Worm (Caenorhabditis elegans) whole organism, L4 larva: ENCODE results near the gene fip-4.

Experiments
- D1046.2 ChIP-seq: fragments of 200-800 bp; sonication (Bioruptor generic); IDR thresholded peaks from 2 replicates; pipeline ENCODE4 v1.3.6; 2022; ENCODE audit warnings: missing genetic modification characterization, missing compliant biosample characterization
- dmd-6 ChIP-seq: fragments of 200-800 bp; sonication (Bioruptor generic); IDR thresholded peaks from 2 replicates; pipeline ENCODE4 v1.3.6; 2022; ENCODE audit warnings: missing genetic modification reagents, missing genetic modification characterization, missing compliant biosample characterization
- lin-38 ChIP-seq: fragments of 200-800 bp; sonication (Bioruptor generic); IDR thresholded peaks from 2 replicates; pipeline ENCODE4 v1.3.6; 2022; ENCODE audit warnings: missing genetic modification reagents, missing genetic modification characterization, missing compliant biosample characterization
- mxl-2 ChIP-seq: fragments of 200-800 bp; sonication (Bioruptor generic); conservative IDR thresholded peaks from 2 replicates; pipeline ENCODE4 v1.3.6; 2022; ENCODE audit warnings: missing genetic modification reagents, missing genetic modification characterization, missing compliant biosample characterization
- nhr-111 ChIP-seq: fragments of 200-800 bp; sonication (Bioruptor generic); optimal IDR thresholded peaks from 2 replicates; lab custom pipeline; 2018; ENCODE audit warnings: mild to moderate bottlenecking, missing genetic modification characterization, missing compliant biosample characterization
- nhr-42 ChIP-seq: fragments of 200-800 bp; sonication (Bioruptor generic); IDR thresholded peaks from 2 replicates; pipeline ENCODE4 v1.3.6; 2022; ENCODE audit warnings: missing genetic modification characterization, missing compliant biosample characterization
- set-16 ChIP-seq: fragments of 200-800 bp; sonication (Bioruptor generic); IDR thresholded peaks from 2 replicates; pipeline ENCODE4 v1.3.6; 2022; ENCODE audit warnings: missing genetic modification reagents, missing genetic modification characterization, missing compliant biosample characterization
- unc-62 ChIP-seq, 3 experiments: fragments of 150-350 bp in 1 of 3; sonication (generic microtip); optimal IDR thresholded peaks in 2 of 3; peaks in 1 of 3; 1 replicate in 1 of 3; 2 replicates in 2 of 3; lab custom pipeline; 2014 to 2017; ENCODE audit warnings: missing biosample characterization in 3 of 3, missing genetic modification characterization in 3 of 3, missing genetic modification reagents in 3 of 3, missing genotype in 1 of 3

Gene fip-4

DNA sequence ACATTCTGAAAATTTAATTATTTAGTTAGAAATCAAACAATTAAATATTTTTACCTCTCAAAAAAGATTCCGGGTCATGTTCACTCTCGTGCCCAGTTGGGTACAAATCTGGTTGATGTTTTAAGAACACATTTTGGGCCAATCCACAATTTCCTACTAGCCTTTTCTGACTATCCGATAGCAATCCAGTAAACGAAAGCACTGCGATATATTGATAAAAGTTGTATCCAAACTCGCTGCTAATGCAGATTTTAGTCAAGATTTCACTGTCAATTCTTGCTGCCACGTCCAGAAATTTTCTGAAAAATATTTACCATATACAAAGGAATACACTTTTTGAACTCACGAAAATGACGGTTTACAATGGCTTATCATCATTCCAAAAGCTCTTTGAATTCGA is 41.9 kb downstream of the fip-4 start:
- TF ChIP-seq D1046.2 (no peak), nhr-111 (GFP tag; lab: Kevin White, UChicago) (no peak), unc-62 (GFP tag; optimal IDR thresholded peaks at IDR 0.05 in 1 of 2; lab: Kevin White, UChicago) (peak in 1 of 2 experiments; percentile 91), unc-62 (tag; optimal IDR thresholded peaks at IDR 0.05; lab: Kevin White, UChicago) (no peak)
- TF ChIP-seq, all 104 proteins: peak for 1

DNA sequence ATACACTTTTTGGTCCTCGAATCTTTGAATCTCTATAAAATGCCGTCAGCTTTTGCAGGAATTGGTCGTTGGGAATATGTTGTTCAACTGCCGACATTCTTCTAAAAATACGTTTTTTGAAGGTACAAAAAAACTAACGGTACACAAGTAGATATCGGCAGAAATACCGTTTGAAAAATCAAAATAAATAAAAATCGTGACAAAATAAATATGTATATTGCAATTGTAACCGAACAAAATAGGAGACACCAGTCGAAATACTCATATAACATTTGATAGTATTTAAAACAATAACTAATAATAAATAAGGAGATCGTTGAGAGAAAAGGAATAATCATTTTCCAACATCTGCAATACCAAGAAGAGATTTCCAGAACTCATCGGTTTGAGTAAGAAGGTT is 46.0 kb downstream of the fip-4 start, which contains the start of gene F25G6.8:
F25G6.8 (minus strand) TSS at position 101 of the 400 bp plus-strand sequence.
- TF ChIP-seq nhr-42 (GFP tag; lab: Robert Waterston, UW) (no peak), set-16 (GFP tag; lab: Robert Waterston, UW) (no peak), lin-38 (GFP tag; lab: Robert Waterston, UW) (peak; percentile 5; the same call in 1 of the 2 replicates), mxl-2 (no peak), dmd-6 (no peak)
